Fruit fly (Drosophila melanogaster) whole organism, embryonic: ENCODE results near the gene ab.

Experiments used
- Abd-B ChIP-seq: fragments of 200-800 bp; sonication (Bioruptor generic); optimal IDR thresholded peaks from 2 replicates; lab custom pipeline; 2018; ENCODE audit warnings: missing biosample characterization, mild to moderate bottlenecking, missing genetic modification characterization, moderate library complexity
- Atf3 ChIP-seq: fragments of 200-800 bp; sonication (Bioruptor generic); optimal IDR thresholded peaks from 3 replicates; lab custom pipeline; 2016; ENCODE audit warnings: missing biosample characterization, missing genetic modification characterization
- Atf6 ChIP-seq: fragments of 200-800 bp; sonication (Bioruptor generic); IDR thresholded peaks from 2 replicates; pipeline ENCODE4 v1.3.6; 2022; ENCODE audit warnings: missing biosample characterization, missing genetic modification characterization
- CG10543 ChIP-seq: fragments of 200-800 bp; sonication (Bioruptor generic); optimal IDR thresholded peaks from 3 replicates; lab custom pipeline; 2017; ENCODE audit warnings: missing biosample characterization, mild to moderate bottlenecking, missing genetic modification characterization, moderate library complexity
- CG11560 ChIP-seq: fragments of 200-800 bp; sonication (Bioruptor generic); IDR thresholded peaks from 3 replicates; pipeline ENCODE4 v1.3.6; 2022; ENCODE audit warnings: missing biosample characterization, missing genetic modification characterization
- CG12769 ChIP-seq: fragments of 200-800 bp; sonication (Bioruptor generic); optimal IDR thresholded peaks from 2 replicates; lab custom pipeline; 2019; ENCODE audit warnings: missing biosample characterization, mild to moderate bottlenecking, missing genetic modification characterization, moderate library complexity
- CG13624 ChIP-seq: fragments of 200-800 bp; sonication (Bioruptor generic); optimal IDR thresholded peaks from 2 replicates; lab custom pipeline; 2016; ENCODE audit warnings: missing biosample characterization, missing genetic modification characterization
- CG14667 ChIP-seq: fragments of 200-800 bp; sonication (Bioruptor generic); IDR thresholded peaks from 2 replicates; pipeline ENCODE4 v1.3.6; 2022; ENCODE audit warnings: missing biosample characterization, missing genetic modification characterization
- CG14965 ChIP-seq: fragments of 200-800 bp; sonication (Bioruptor generic); optimal IDR thresholded peaks from 2 replicates; lab custom pipeline; 2016; ENCODE audit warnings: missing biosample characterization, missing genetic modification characterization, borderline replicate concordance
- CG15269 ChIP-seq: fragments of 200-800 bp; sonication (Bioruptor generic); optimal IDR thresholded peaks from 2 replicates; lab custom pipeline; 2018; ENCODE audit warnings: missing biosample characterization, mild to moderate bottlenecking, missing genetic modification characterization, moderate library complexity
- CG15514 ChIP-seq: fragments of 200-800 bp; sonication (Bioruptor generic); optimal IDR thresholded peaks from 3 replicates; lab custom pipeline; 2017; ENCODE audit warnings: missing biosample characterization, missing genetic modification characterization, mild to moderate bottlenecking, moderate library complexity, missing genetic modification reagents
- CG17361 ChIP-seq: fragments of 200-800 bp; sonication (Bioruptor generic); IDR thresholded peaks from 3 replicates; pipeline ENCODE4 v1.3.6; 2022; ENCODE audit warnings: missing biosample characterization, missing genetic modification characterization
- CG17912 ChIP-seq: fragments of 200-800 bp; sonication (Bioruptor generic); optimal IDR thresholded peaks from 2 replicates; lab custom pipeline; 2018; ENCODE audit warnings: missing biosample characterization, mild to moderate bottlenecking, missing genetic modification characterization
- CG5180 ChIP-seq: fragments of 200-800 bp; sonication (Bioruptor generic); optimal IDR thresholded peaks from 3 replicates; lab custom pipeline; 2017; ENCODE audit warnings: missing biosample characterization, missing genetic modification characterization, mild to moderate bottlenecking, moderate library complexity, missing genetic modification reagents
- CG6765 ChIP-seq: fragments of 200-800 bp; sonication (Bioruptor generic); optimal IDR thresholded peaks from 3 replicates; lab custom pipeline; 2017; ENCODE audit warnings: missing biosample characterization, mild to moderate bottlenecking, missing genetic modification characterization
- CG7745 ChIP-seq: fragments of 200-800 bp; sonication (Bioruptor generic); optimal IDR thresholded peaks from 2 replicates; lab custom pipeline; 2018; ENCODE audit warnings: missing biosample characterization, mild to moderate bottlenecking, missing genetic modification characterization, moderate library complexity
- CG8924 ChIP-seq: fragments of 200-800 bp; optimal IDR thresholded peaks from 3 replicates; lab custom pipeline; 2019; ENCODE audit warnings: missing biosample characterization, mild to moderate bottlenecking, missing genetic modification characterization, moderate library complexity
- CG9932 ChIP-seq: fragments of 200-800 bp; sonication (Bioruptor generic); IDR thresholded peaks from 2 replicates; pipeline ENCODE4 v1.3.6; 2022; ENCODE audit warnings: missing biosample characterization, missing genetic modification characterization
- Dbx ChIP-seq: fragments of 200-800 bp; sonication (Bioruptor generic); IDR thresholded peaks from 3 replicates; pipeline ENCODE4 v1.3.6; 2022; ENCODE audit warnings: missing biosample characterization, missing genetic modification characterization
- Deaf1 ChIP-seq: fragments of 200-800 bp; optimal IDR thresholded peaks from 3 replicates; lab custom pipeline; 2019; ENCODE audit warnings: missing biosample characterization, mild to moderate bottlenecking, missing genetic modification characterization, moderate library complexity
- Fer3 ChIP-seq: fragments of 200-800 bp; sonication (Bioruptor generic); optimal IDR thresholded peaks from 2 replicates; lab custom pipeline; 2018; ENCODE audit warnings: missing biosample characterization, mild to moderate bottlenecking, missing genetic modification characterization, moderate library complexity
- H15 ChIP-seq: fragments of 200-800 bp; sonication (Bioruptor generic); IDR thresholded peaks from 3 replicates; pipeline ENCODE4 v1.3.6; 2022; ENCODE audit warnings: missing biosample characterization, missing genetic modification characterization
- Hsf ChIP-seq: fragments of 200-800 bp; sonication (Bioruptor generic); optimal IDR thresholded peaks from 3 replicates; lab custom pipeline; 2016; ENCODE audit warnings: missing biosample characterization, missing genetic modification characterization
- NC2β ChIP-seq: fragments of 200-800 bp; sonication (Bioruptor generic); optimal IDR thresholded peaks from 2 replicates; lab custom pipeline; 2016; ENCODE audit warnings: missing biosample characterization, missing genetic modification characterization
- Nf-YB ChIP-seq: fragments of 200-800 bp; sonication (Bioruptor generic); optimal IDR thresholded peaks from 3 replicates; lab custom pipeline; 2019; ENCODE audit warnings: missing biosample characterization, mild to moderate bottlenecking, missing genetic modification characterization, moderate library complexity
- Nf-YC ChIP-seq: fragments of 200-800 bp; optimal IDR thresholded peaks from 3 replicates; lab custom pipeline; 2019; ENCODE audit warnings: missing biosample characterization, mild to moderate bottlenecking, missing genetic modification characterization, moderate library complexity
- ab ChIP-seq: fragments of 200-800 bp; sonication (Bioruptor generic); optimal IDR thresholded peaks from 2 replicates; lab custom pipeline; 2016; ENCODE audit warnings: missing biosample characterization, missing genetic modification characterization
- cg ChIP-seq: fragments of 200-800 bp; sonication (Bioruptor generic); optimal IDR thresholded peaks from 3 replicates; lab custom pipeline; 2019; ENCODE audit warnings: missing biosample characterization, mild to moderate bottlenecking, missing genetic modification characterization, moderate library complexity
- chinmo ChIP-seq: fragments of 200-800 bp; sonication (Bioruptor generic); IDR thresholded peaks from 4 replicates; pipeline ENCODE4 v1.3.6; 2022; ENCODE audit warnings: missing biosample characterization, missing genetic modification characterization; ENCODE audit not compliant: partially characterized antibody
- crol ChIP-seq: fragments of 200-800 bp; sonication (Bioruptor generic); IDR thresholded peaks from 2 replicates; pipeline ENCODE4 v1.3.6; 2022; ENCODE audit warnings: missing biosample characterization, missing genetic modification characterization
- gcm2 ChIP-seq: fragments of 200-800 bp; sonication (Bioruptor generic); optimal IDR thresholded peaks from 2 replicates; lab custom pipeline; 2016; ENCODE audit warnings: missing biosample characterization, missing genetic modification characterization
- grn ChIP-seq: fragments of 200-800 bp; sonication (Bioruptor generic); optimal IDR thresholded peaks from 3 replicates; lab custom pipeline; 2017; ENCODE audit warnings: missing biosample characterization, missing genetic modification characterization
- oc ChIP-seq: fragments of 200-800 bp; sonication (Bioruptor generic); optimal IDR thresholded peaks from 2 replicates; lab custom pipeline; 2018; ENCODE audit warnings: missing biosample characterization, mild to moderate bottlenecking, missing genetic modification characterization, moderate library complexity
- psq ChIP-seq: fragments of 200-800 bp; sonication (Bioruptor generic); optimal IDR thresholded peaks from 2 replicates; lab custom pipeline; 2017; ENCODE audit warnings: missing biosample characterization, missing genetic modification characterization
- sd ChIP-seq: fragments of 200-800 bp; sonication (Bioruptor generic); optimal IDR thresholded peaks from 3 replicates; lab custom pipeline; 2018; ENCODE audit warnings: missing biosample characterization, mild to moderate bottlenecking, missing genetic modification characterization, moderate library complexity
- sna ChIP-seq: fragments of 200-800 bp; sonication (Bioruptor generic); IDR thresholded peaks from 2 replicates; pipeline ENCODE4 v1.3.6; 2022; ENCODE audit warnings: missing biosample characterization, missing genetic modification characterization; ENCODE audit not compliant: partially characterized antibody
- sqz ChIP-seq: fragments of 200-800 bp; sonication (Bioruptor generic); optimal IDR thresholded peaks from 3 replicates; lab custom pipeline; 2018; ENCODE audit warnings: missing biosample characterization, mild to moderate bottlenecking, missing genetic modification characterization
- sr ChIP-seq: fragments of 200-800 bp; sonication (Bioruptor generic); IDR thresholded peaks from 3 replicates; pipeline ENCODE4 v1.3.6; 2022; ENCODE audit warnings: missing biosample characterization, missing genetic modification characterization
- tin ChIP-seq: fragments of 200-800 bp; sonication (Bioruptor generic); optimal IDR thresholded peaks from 3 replicates; lab custom pipeline; 2016; ENCODE audit warnings: missing biosample characterization, missing genetic modification characterization
- vvl ChIP-seq: fragments of 200-800 bp; sonication (Bioruptor generic); IDR thresholded peaks from 2 replicates; pipeline ENCODE4 v1.3.6; 2022; ENCODE audit warnings: missing biosample characterization, missing genetic modification characterization

The ab gene

DNA sequence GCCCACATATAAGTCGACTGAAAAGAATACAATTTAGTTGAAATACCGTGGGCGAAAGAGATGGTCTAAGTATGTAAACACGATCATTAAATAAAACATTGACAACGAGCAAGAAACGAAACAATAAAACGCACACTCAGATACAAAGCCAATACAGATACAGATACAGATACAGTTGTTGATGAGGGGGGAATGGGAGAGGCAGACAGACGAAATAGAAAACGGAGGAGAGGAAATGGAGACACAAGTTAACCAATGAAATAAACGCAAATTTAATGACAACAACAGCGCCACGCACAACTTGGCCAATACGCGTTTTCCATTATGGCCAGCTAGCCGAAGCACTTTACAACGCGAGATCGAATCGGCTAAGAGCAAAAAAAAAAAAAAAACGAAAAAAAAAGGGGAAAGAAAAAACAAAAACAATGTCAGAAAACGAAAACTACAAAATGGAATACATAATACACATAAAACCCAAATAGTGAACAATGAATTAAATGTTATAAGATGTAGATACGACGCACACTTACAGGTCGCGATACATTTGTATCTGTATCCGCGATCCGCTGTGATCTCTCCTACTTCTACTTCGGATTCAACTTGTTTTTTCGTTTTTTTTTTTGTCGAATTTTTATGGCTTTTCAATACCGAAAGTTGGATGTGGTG, 18.6 kb downstream of the ab start:
- TF ChIP-seq CG15269 (tag; lab: Kevin White, UChicago) (peak; percentile 40), CG10543 (GFP tag; lab: Kevin White, UChicago) (peak; percentile 4), vvl (GFP tag; lab: Robert Waterston, UW) (peak; percentile 50; the same call in 1 of the 2 replicates), Dbx (no peak), crol (GFP tag; lab: Robert Waterston, UW) (peak; percentile 85), CG13624 (GFP tag; lab: Kevin White, UChicago) (no peak), CG8924 (peak; percentile 43), tin (GFP tag; lab: Kevin White, UChicago) (no peak), sr (GFP tag; lab: Robert Waterston, UW) (peak; percentile 4; the same call in 1 of the 3 replicates), grn (GFP tag; lab: Kevin White, UChicago) (peak; percentile 50), CG17361 (GFP tag; lab: Robert Waterston, UW) (no peak), H15 (GFP tag; lab: Robert Waterston, UW) (no peak), cg (GFP tag; lab: Kevin White, UChicago) (peak; percentile 72), gcm2 (GFP tag; lab: Kevin White, UChicago) (no peak), Deaf1 (tag; lab: Kevin White, UChicago) (peak; percentile 65), CG17912 (GFP tag; lab: Kevin White, UChicago) (no peak), Fer3 (no peak), ab (GFP tag; lab: Kevin White, UChicago) (peak; percentile 75), Hsf (GFP tag; lab: Kevin White, UChicago) (no peak), Abd-B (GFP tag; lab: Kevin White, UChicago) (peak; percentile 12), CG11560 (tag; lab: Robert Waterston, UW) (no peak), CG14667 (no peak), oc (tag; lab: Kevin White, UChicago) (peak; percentile 14), CG14965 (GFP tag; lab: Kevin White, UChicago) (no peak), CG9932 (GFP tag; lab: Robert Waterston, UW) (no peak), Atf6 (GFP tag; lab: Robert Waterston, UW) (no peak), sqz (GFP tag; lab: Kevin White, UChicago) (peak; percentile 73), CG6765 (GFP tag; lab: Kevin White, UChicago) (no peak), CG7745 (tag; lab: Kevin White, UChicago) (no peak), CG12769 (peak; percentile 63), sna (GFP tag; lab: Robert Waterston, UW) (no peak), psq (GFP tag; lab: Kevin White, UChicago) (peak; percentile 56), sd (tag; lab: Kevin White, UChicago) (peak; percentile 28), CG15514 (GFP tag; lab: Kevin White, UChicago) (no peak), Atf3 (GFP tag; lab: Kevin White, UChicago) (no peak), Nf-YC (peak; percentile 95), CG5180 (GFP tag; lab: Kevin White, UChicago) (peak; percentile 19), chinmo (peak; percentile 65; the same call in 1 of the 4 replicates), Nf-YB (GFP tag; lab: Kevin White, UChicago) (peak; percentile 90), NC2β (GFP tag; lab: Kevin White, UChicago) (no peak)
